Worm (Caenorhabditis elegans) whole organism, L1 larva: ENCODE measurements around the gene H34I24.1.

Source experiments
- C16A3.4 ChIP-seq: fragments of 150-350 bp; optimal IDR thresholded peaks from 2 replicates; lab custom pipeline; 2014; ENCODE audit warnings: missing biosample characterization, missing genetic modification characterization
- C34B4.2 ChIP-seq: sonication (generic microtip); optimal IDR thresholded peaks from 2 replicates; lab custom pipeline; 2017; ENCODE audit warnings: mild to moderate bottlenecking, missing genetic modification characterization, missing compliant biosample characterization
- F16B12.6 ChIP-seq: fragments of 150-350 bp; optimal IDR thresholded peaks from 2 replicates; lab custom pipeline; 2014; ENCODE audit warnings: missing biosample characterization, missing genetic modification characterization
- Y116A8C.19 ChIP-seq: sonication (generic microtip); optimal IDR thresholded peaks from 2 replicates; lab custom pipeline; 2016; ENCODE audit warnings: missing compliant biosample characterization, missing genetic modification characterization, borderline replicate concordance
- aha-1 ChIP-seq: fragments of 150-350 bp; optimal IDR thresholded peaks from 2 replicates; lab custom pipeline; 2014; ENCODE audit warnings: missing biosample characterization, missing genetic modification characterization
- blmp-1 ChIP-seq: fragments of 150-350 bp; optimal IDR thresholded peaks from 2 replicates; lab custom pipeline; 2014; ENCODE audit warnings: missing biosample characterization, missing genetic modification characterization
- ceh-63 ChIP-seq: fragments of 200-800 bp; sonication (Bioruptor generic); optimal IDR thresholded peaks from 2 replicates; lab custom pipeline; 2018; ENCODE audit warnings: mild to moderate bottlenecking, missing genetic modification characterization, missing compliant biosample characterization
- ceh-8 ChIP-seq: fragments of 200-800 bp; sonication (Bioruptor generic); optimal IDR thresholded peaks from 2 replicates; lab custom pipeline; 2018; ENCODE audit warnings: mild to moderate bottlenecking, missing genetic modification characterization, moderate library complexity, missing compliant biosample characterization
- ceh-82 ChIP-seq, 3 experiments: fragments of 150-350 bp in 1 of 3; sonication (generic microtip) in 2 of 3; optimal IDR thresholded peaks; 2 replicates each; lab custom pipeline; 2014 to 2017; ENCODE audit warnings: missing biosample characterization in 3 of 3, missing genetic modification characterization in 3 of 3
- ceh-88 ChIP-seq: fragments of 200-800 bp; sonication (Bioruptor generic); IDR thresholded peaks from 2 replicates; pipeline ENCODE4 v1.3.6; 2022; ENCODE audit warnings: missing genetic modification characterization, missing compliant biosample characterization
- ces-1 ChIP-seq: fragments of 150-350 bp; optimal IDR thresholded peaks from 2 replicates; lab custom pipeline; 2014; ENCODE audit warnings: missing biosample characterization, missing genetic modification reagents, missing genetic modification characterization
- dpl-1 ChIP-seq, 3 experiments: fragments of 150-350 bp in 2 of 3; sonication (generic microtip) in 1 of 3; optimal IDR thresholded peaks; 2 replicates each; lab custom pipeline; 2014 to 2017; ENCODE audit warnings: missing biosample characterization in 3 of 3, missing genetic modification characterization in 3 of 3, missing genetic modification reagents in 3 of 3
- dsc-1 ChIP-seq: sonication (generic microtip); optimal IDR thresholded peaks from 2 replicates; lab custom pipeline; 2016; ENCODE audit warnings: mild to moderate bottlenecking, missing genetic modification characterization, missing compliant biosample characterization
- efl-1 ChIP-seq, 4 experiments: fragments of 150-350 bp; optimal IDR thresholded peaks in 3 of 4; peaks in 1 of 4; 1 replicate in 1 of 4; 2 replicates in 3 of 4; lab custom pipeline; 2014; ENCODE audit warnings: missing biosample characterization in 2 of 4, missing genetic modification characterization in 2 of 4, missing genetic modification reagents in 2 of 4
- efl-3 ChIP-seq: fragments of 200-800 bp; sonication (Bioruptor generic); optimal IDR thresholded peaks from 2 replicates; lab custom pipeline; 2018; ENCODE audit warnings: mild to moderate bottlenecking, missing genetic modification characterization, missing compliant biosample characterization
- elt-3 ChIP-seq, 6 experiments: fragments of 150-350 bp in 1 of 6; sonication (generic microtip); optimal IDR thresholded peaks; 2 replicates each; lab custom pipeline; 2017 to 2018; ENCODE audit warnings: missing biosample characterization in 6 of 6, missing genetic modification characterization in 6 of 6, inconsistent platforms in 1 of 6
- fkh-8 ChIP-seq: sonication (generic microtip); optimal IDR thresholded peaks from 2 replicates; lab custom pipeline; 2016; ENCODE audit warnings: mild to moderate bottlenecking, missing genetic modification characterization, missing compliant biosample characterization
- fos-1 ChIP-seq: fragments of 150-350 bp; optimal IDR thresholded peaks from 2 replicates; lab custom pipeline; 2014; ENCODE audit warnings: missing biosample characterization, missing genetic modification characterization
- grh-1 ChIP-seq: fragments of 200-800 bp; sonication (Bioruptor generic); IDR thresholded peaks from 2 replicates; pipeline ENCODE4 v1.3.6; 2022; ENCODE audit warnings: missing genetic modification reagents, missing genetic modification characterization, missing compliant biosample characterization
- hlh-17 ChIP-seq: fragments of 200-800 bp; sonication (Bioruptor generic); optimal IDR thresholded peaks from 2 replicates; lab custom pipeline; 2018; ENCODE audit warnings: missing genetic modification characterization, mild to moderate bottlenecking, missing compliant biosample characterization, moderate library complexity, borderline replicate concordance
- irx-1 ChIP-seq: sonication (generic microtip); optimal IDR thresholded peaks from 2 replicates; lab custom pipeline; 2016; ENCODE audit warnings: missing genetic modification characterization, missing compliant biosample characterization
- jun-1 ChIP-seq: fragments of 150-350 bp; optimal IDR thresholded peaks from 2 replicates; lab custom pipeline; 2014; ENCODE audit warnings: missing biosample characterization, missing genetic modification reagents, missing genetic modification characterization
- lin-14 ChIP-seq: fragments of 200-800 bp; sonication (Bioruptor generic); optimal IDR thresholded peaks from 2 replicates; lab custom pipeline; 2018; ENCODE audit warnings: mild to moderate bottlenecking, missing genetic modification characterization, moderate library complexity, missing compliant biosample characterization
- lin-35 ChIP-seq, 2 experiments: fragments of 150-350 bp; optimal IDR thresholded peaks; 2 replicates each; lab custom pipeline; 2014; ENCODE audit warnings: missing biosample characterization in 2 of 2, missing genetic modification characterization in 2 of 2, missing genetic modification reagents in 2 of 2
- lin-39 ChIP-seq: fragments of 150-350 bp; optimal IDR thresholded peaks from 2 replicates; lab custom pipeline; 2014; ENCODE audit warnings: missing biosample characterization, missing genetic modification reagents, missing genetic modification characterization
- lsy-2 ChIP-seq, 2 experiments: fragments of 150-350 bp; optimal IDR thresholded peaks; 2 replicates each; lab custom pipeline; 2014; ENCODE audit warnings: missing biosample characterization in 2 of 2, missing genetic modification characterization in 2 of 2
- mab-9 ChIP-seq: fragments of 200-800 bp; sonication (Bioruptor generic); IDR thresholded peaks from 2 replicates; pipeline ENCODE4 v1.3.6; 2022; ENCODE audit warnings: missing genetic modification reagents, missing genetic modification characterization, missing compliant biosample characterization
- mef-2 ChIP-seq: fragments of 150-350 bp; optimal IDR thresholded peaks from 2 replicates; lab custom pipeline; 2014; ENCODE audit warnings: missing biosample characterization, missing genetic modification characterization
- mep-1 ChIP-seq: fragments of 150-350 bp; optimal IDR thresholded peaks from 2 replicates; lab custom pipeline; 2014; ENCODE audit warnings: missing biosample characterization, missing genetic modification characterization
- nhr-12 ChIP-seq: sonication (generic microtip); optimal IDR thresholded peaks from 2 replicates; lab custom pipeline; 2017; ENCODE audit warnings: missing biosample characterization, missing genetic modification characterization
- nhr-19 ChIP-seq: fragments of 200-800 bp; sonication (Bioruptor generic); conservative IDR thresholded peaks from 2 replicates; pipeline ENCODE4 v1.3.6; 2022; ENCODE audit warnings: missing genetic modification characterization, missing compliant biosample characterization
- nhr-28 ChIP-seq: fragments of 150-350 bp; optimal IDR thresholded peaks from 2 replicates; lab custom pipeline; 2014; ENCODE audit warnings: missing biosample characterization, missing genetic modification characterization
- nhr-71 ChIP-seq: sonication (generic microtip); optimal IDR thresholded peaks from 2 replicates; lab custom pipeline; 2016; ENCODE audit warnings: mild to moderate bottlenecking, missing genetic modification characterization, moderate library complexity, missing compliant biosample characterization
- nhr-84 ChIP-seq: sonication (generic microtip); optimal IDR thresholded peaks from 2 replicates; lab custom pipeline; 2017; ENCODE audit warnings: missing biosample characterization, missing genetic modification characterization
- nhr-85 ChIP-seq: sonication (generic microtip); peaks from one replicate; lab custom pipeline; 2016; ENCODE audit warnings: missing genetic modification characterization, inconsistent platforms, missing compliant biosample characterization
- nhr-90 ChIP-seq: sonication (generic microtip); optimal IDR thresholded peaks from 2 replicates; lab custom pipeline; 2016; ENCODE audit warnings: mild to moderate bottlenecking, missing genetic modification characterization, missing compliant biosample characterization; ENCODE audit not compliant: poor library complexity
- pag-3 ChIP-seq: sonication (generic microtip); optimal IDR thresholded peaks from 2 replicates; lab custom pipeline; 2017; ENCODE audit warnings: missing genetic modification characterization, mild to moderate bottlenecking, missing compliant biosample characterization, antibody characterized with exemption, borderline replicate concordance; ENCODE audit not compliant: insufficient read depth
- pqm-1 ChIP-seq: sonication (generic microtip); optimal IDR thresholded peaks from 3 replicates; lab custom pipeline; 2017; ENCODE audit warnings: missing biosample characterization, missing genetic modification characterization
- rnt-1 ChIP-seq: sonication (generic microtip); optimal IDR thresholded peaks from 2 replicates; lab custom pipeline; 2016; ENCODE audit warnings: mild to moderate bottlenecking, missing genetic modification characterization, moderate library complexity, missing compliant biosample characterization
- skn-1 ChIP-seq: fragments of 150-350 bp; optimal IDR thresholded peaks from 2 replicates; lab custom pipeline; 2014; ENCODE audit warnings: missing biosample characterization, missing genetic modification characterization
- sox-4 ChIP-seq: sonication (generic microtip); optimal IDR thresholded peaks from 2 replicates; lab custom pipeline; 2016; ENCODE audit warnings: missing genetic modification characterization, missing compliant biosample characterization
- sptf-1 ChIP-seq: fragments of 150-350 bp; optimal IDR thresholded peaks from 2 replicates; lab custom pipeline; 2014; ENCODE audit warnings: missing biosample characterization, missing genetic modification characterization
- sup-37 ChIP-seq: fragments of 200-800 bp; sonication (Bioruptor generic); optimal IDR thresholded peaks from 2 replicates; lab custom pipeline; 2018; ENCODE audit warnings: mild to moderate bottlenecking, missing genetic modification characterization, missing compliant biosample characterization
- tbx-2 ChIP-seq: sonication (generic microtip); optimal IDR thresholded peaks from 2 replicates; lab custom pipeline; 2016; ENCODE audit warnings: missing genetic modification characterization, missing compliant biosample characterization
- unc-130 ChIP-seq: fragments of 150-350 bp; optimal IDR thresholded peaks from 2 replicates; lab custom pipeline; 2017; ENCODE audit warnings: missing biosample characterization, missing genetic modification characterization, inconsistent platforms
- unc-30 ChIP-seq: sonication (generic microtip); optimal IDR thresholded peaks from 2 replicates; lab custom pipeline; 2017; ENCODE audit warnings: missing biosample characterization, missing genetic modification characterization
- unc-62 ChIP-seq: fragments of 150-350 bp; optimal IDR thresholded peaks from 2 replicates; lab custom pipeline; 2014; ENCODE audit warnings: missing biosample characterization, missing genetic modification reagents, missing genetic modification characterization
- unc-86 ChIP-seq: sonication (generic microtip); optimal IDR thresholded peaks from 2 replicates; lab custom pipeline; 2016; ENCODE audit warnings: missing genetic modification characterization, missing compliant biosample characterization
- unc-98 ChIP-seq: fragments of 200-800 bp; sonication (Bioruptor generic); IDR thresholded peaks from 2 replicates; pipeline ENCODE4 v1.3.6; 2022; ENCODE audit warnings: missing genetic modification characterization, missing compliant biosample characterization
- vab-15 ChIP-seq: sonication (generic microtip); optimal IDR thresholded peaks from 2 replicates; lab custom pipeline; 2017; ENCODE audit warnings: missing genotype, mild to moderate bottlenecking, missing genetic modification characterization, missing compliant biosample characterization
- zip-4 ChIP-seq: fragments of 200-800 bp; sonication (Bioruptor generic); optimal IDR thresholded peaks from 2 replicates; lab custom pipeline; 2018; ENCODE audit warnings: mild to moderate bottlenecking, missing genetic modification characterization, moderate library complexity, missing compliant biosample characterization
- ztf-11 ChIP-seq, 2 experiments: sonication (generic microtip); optimal IDR thresholded peaks; 2 replicates each; lab custom pipeline; 2016 to 2017; ENCODE audit warnings: missing genetic modification characterization in 2 of 2, missing biosample characterization in 1 of 2, missing compliant biosample characterization in 1 of 2
- ztf-4 ChIP-seq: fragments of 150-350 bp; optimal IDR thresholded peaks from 2 replicates; lab custom pipeline; 2014; ENCODE audit warnings: missing biosample characterization, missing genetic modification characterization

H34I24.1 gene

DNA sequence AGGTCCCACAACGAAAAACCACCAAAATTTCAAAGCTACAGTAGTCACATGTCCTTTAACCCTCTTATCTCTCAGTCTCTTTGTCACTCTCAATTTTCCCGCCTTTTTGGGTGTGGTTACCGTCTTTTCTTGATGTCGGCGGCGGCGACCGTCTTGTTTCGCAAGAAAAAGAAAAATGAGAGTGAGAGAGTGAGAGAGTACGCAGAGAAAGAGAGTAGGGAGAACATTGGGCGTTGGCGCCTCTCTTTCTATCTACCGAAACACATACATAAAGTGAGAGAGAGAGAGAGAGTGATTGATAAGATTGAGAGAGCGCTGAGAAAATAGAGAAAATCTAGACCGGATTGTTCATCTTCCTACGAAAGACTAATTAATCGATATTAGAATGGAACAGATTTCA is 29.1 kb downstream of the H34I24.1 start:
- no peak for TF ChIP-seq vab-15 (tag; lab: Kevin White, UChicago)
- no peak for TF ChIP-seq unc-30
- no peak for TF ChIP-seq pqm-1
- TF ChIP-seq irx-1 (tag; lab: Kevin White, UChicago): peak; percentile 58
- TF ChIP-seq sptf-1 (tag; lab: Kevin White, UChicago): no peak
- no peak for TF ChIP-seq lin-39
- TF ChIP-seq sup-37 (GFP tag; lab: Kevin White, UChicago): no peak
- TF ChIP-seq nhr-85 (tag; lab: Kevin White, UChicago): peak; percentile 99
- peak; percentile 62 to 79 for TF ChIP-seq lsy-2 (tag; optimal IDR thresholded peaks at IDR 0.05; lab: Kevin White, UChicago)
- no peak for TF ChIP-seq aha-1 (tag; lab: Kevin White, UChicago)
- TF ChIP-seq hlh-17 (GFP tag; lab: Kevin White, UChicago): no peak
- TF ChIP-seq elt-3 (tag; optimal IDR thresholded peaks at IDR 0.05; lab: Kevin White, UChicago): peak; percentile 34 to 96 (median 92)
- no peak for TF ChIP-seq unc-62
- TF ChIP-seq ceh-88 (GFP tag; lab: Robert Waterston, UW): no peak
- TF ChIP-seq unc-86: no peak
- TF ChIP-seq jun-1 (tag; lab: Kevin White, UChicago): peak; percentile 55
- TF ChIP-seq blmp-1 (tag; lab: Kevin White, UChicago): peak; percentile 97
- TF ChIP-seq ces-1 (GFP tag; lab: Kevin White, UChicago): no peak
- TF ChIP-seq nhr-90 (tag; lab: Kevin White, UChicago): peak; percentile 86
- TF ChIP-seq fos-1 (tag; lab: Kevin White, UChicago): peak; percentile 45
- peak; percentile 59 for TF ChIP-seq skn-1 (tag; lab: Kevin White, UChicago)
- no peak for TF ChIP-seq ceh-63 (GFP tag; lab: Kevin White, UChicago)
- peak; percentile 39 to 79 for TF ChIP-seq lin-35 (GFP tag; optimal IDR thresholded peaks at IDR 0.05; lab: Kevin White, UChicago)
- TF ChIP-seq nhr-28: no peak
- TF ChIP-seq sox-4: no peak
- TF ChIP-seq C34B4.2: no peak
- peak in 1 of 3 experiments; percentile 16 for TF ChIP-seq ceh-82 (tag; optimal IDR thresholded peaks at IDR 0.05; lab: Kevin White, UChicago)
- TF ChIP-seq Y116A8C.19 (tag; lab: Kevin White, UChicago): no peak
- TF ChIP-seq rnt-1: peak; percentile 50
- TF ChIP-seq ceh-8 (GFP tag; lab: Kevin White, UChicago): no peak
- peak; percentile 55 to 70 for TF ChIP-seq efl-1 (optimal IDR thresholded peaks at IDR 0.05; lab: Kevin White, UChicago)
- TF ChIP-seq efl-1 (GFP tag; optimal IDR thresholded peaks at IDR 0.05 in 1 of 2; lab: Kevin White, UChicago): peak; percentile 23 to 64
- TF ChIP-seq efl-3 (GFP tag; lab: Kevin White, UChicago): peak; percentile 63
- TF ChIP-seq tbx-2 (tag; lab: Kevin White, UChicago): peak; percentile 72
- no peak for TF ChIP-seq F16B12.6 (tag; lab: Kevin White, UChicago)
- no peak for TF ChIP-seq dsc-1 (tag; lab: Kevin White, UChicago)
- peak; percentile 80 for TF ChIP-seq mep-1 (tag; lab: Kevin White, UChicago)
- no peak for TF ChIP-seq ztf-4
- TF ChIP-seq pag-3: no peak
- TF ChIP-seq mab-9 (GFP tag; lab: Robert Waterston, UW): no peak
- peak; percentile 67 to 76 (median 73) for TF ChIP-seq dpl-1 (GFP tag; optimal IDR thresholded peaks at IDR 0.05; lab: Kevin White, UChicago)
- TF ChIP-seq C16A3.4 (tag; lab: Kevin White, UChicago): peak; percentile 43
- TF ChIP-seq nhr-12: no peak
- TF ChIP-seq nhr-71: peak; percentile 90
- peak; percentile 95 for TF ChIP-seq lin-14 (GFP tag; lab: Kevin White, UChicago)
- no peak for TF ChIP-seq fkh-8 (tag; lab: Kevin White, UChicago)
- TF ChIP-seq mef-2 (tag; lab: Kevin White, UChicago): no peak
- TF ChIP-seq zip-4: no peak
- TF ChIP-seq unc-98 (GFP tag; lab: Robert Waterston, UW): no peak
- TF ChIP-seq nhr-19 (GFP tag; lab: Robert Waterston, UW): peak; percentile 66
- TF ChIP-seq unc-130: no peak
- no peak for TF ChIP-seq nhr-84
- no peak for TF ChIP-seq ztf-11 (tag; optimal IDR thresholded peaks at IDR 0.05; lab: Kevin White, UChicago)
- TF ChIP-seq grh-1 (GFP tag; lab: Robert Waterston, UW): peak; percentile 80
